Comparison of ENCODE assay signal across 1 fruit fly cellular context in genomic region chr3L:3862504-3863380, dm6.
A peak's percentile ranks its signal among the peaks of the same experiment; 100 is the strongest.
TF ChIP-seq lines count a peak whose summit lies in the region.

No protein-coding gene starts in this region.

TF ChIP-seq in whole organism, embryonic, 481 proteins besides CTCF, POLR2A, EP300 and RAD21 (continued from another document):
- peak; percentile 54; the same call in 1 of the 2 replicates for TF ChIP-seq peb (GFP tag; IDR thresholded peaks at IDR 0.05; lab: Robert Waterston, UW)
